Worm (Caenorhabditis elegans) whole organism, L1 larva: ENCODE results near the gene C49F5.6.

ENCODE experiments used
- C16A3.4 ChIP-seq: fragments of 150-350 bp; optimal IDR thresholded peaks from 2 replicates; lab custom pipeline; 2014; ENCODE audit warnings: missing biosample characterization, missing genetic modification characterization
- C34B4.2 ChIP-seq: sonication (generic microtip); optimal IDR thresholded peaks from 2 replicates; lab custom pipeline; 2017; ENCODE audit warnings: mild to moderate bottlenecking, missing genetic modification characterization, missing compliant biosample characterization
- aha-1 ChIP-seq: fragments of 150-350 bp; optimal IDR thresholded peaks from 2 replicates; lab custom pipeline; 2014; ENCODE audit warnings: missing biosample characterization, missing genetic modification characterization
- alr-1 ChIP-seq: fragments of 200-800 bp; sonication (Bioruptor generic); optimal IDR thresholded peaks from 2 replicates; lab custom pipeline; 2018; ENCODE audit warnings: borderline replicate concordance, mild to moderate bottlenecking, missing genetic modification characterization, missing compliant biosample characterization
- blmp-1 ChIP-seq: fragments of 150-350 bp; optimal IDR thresholded peaks from 2 replicates; lab custom pipeline; 2014; ENCODE audit warnings: missing biosample characterization, missing genetic modification characterization
- ceh-8 ChIP-seq: fragments of 200-800 bp; sonication (Bioruptor generic); optimal IDR thresholded peaks from 2 replicates; lab custom pipeline; 2018; ENCODE audit warnings: mild to moderate bottlenecking, missing genetic modification characterization, moderate library complexity, missing compliant biosample characterization
- ceh-88 ChIP-seq: fragments of 200-800 bp; sonication (Bioruptor generic); IDR thresholded peaks from 2 replicates; pipeline ENCODE4 v1.3.6; 2022; ENCODE audit warnings: missing genetic modification characterization, missing compliant biosample characterization
- efl-1 ChIP-seq, 4 experiments: fragments of 150-350 bp; optimal IDR thresholded peaks in 3 of 4; peaks in 1 of 4; 1 replicate in 1 of 4; 2 replicates in 3 of 4; lab custom pipeline; 2014; ENCODE audit warnings: missing biosample characterization in 2 of 4, missing genetic modification characterization in 2 of 4, missing genetic modification reagents in 2 of 4
- egl-27 ChIP-seq, 2 experiments: fragments of 150-350 bp in 1 of 2; sonication (generic microtip); optimal IDR thresholded peaks; 3 replicates each; lab custom pipeline; 2017 to 2018; ENCODE audit warnings: missing biosample characterization in 2 of 2, missing genetic modification characterization in 2 of 2, missing genetic modification reagents in 2 of 2
- elt-3 ChIP-seq, 6 experiments: fragments of 150-350 bp in 1 of 6; sonication (generic microtip); optimal IDR thresholded peaks; 2 replicates each; lab custom pipeline; 2017 to 2018; ENCODE audit warnings: missing biosample characterization in 6 of 6, missing genetic modification characterization in 6 of 6, inconsistent platforms in 1 of 6
- ets-5 ChIP-seq: fragments of 200-800 bp; sonication (Bioruptor generic); IDR thresholded peaks from 2 replicates; pipeline ENCODE4 v1.3.6; 2022; ENCODE audit warnings: missing genetic modification characterization, missing compliant biosample characterization
- fkh-8 ChIP-seq: sonication (generic microtip); optimal IDR thresholded peaks from 2 replicates; lab custom pipeline; 2016; ENCODE audit warnings: mild to moderate bottlenecking, missing genetic modification characterization, missing compliant biosample characterization
- grh-1 ChIP-seq: fragments of 200-800 bp; sonication (Bioruptor generic); IDR thresholded peaks from 2 replicates; pipeline ENCODE4 v1.3.6; 2022; ENCODE audit warnings: missing genetic modification reagents, missing genetic modification characterization, missing compliant biosample characterization
- hlh-4 ChIP-seq: sonication (generic microtip); optimal IDR thresholded peaks from 2 replicates; lab custom pipeline; 2016; ENCODE audit warnings: mild to moderate bottlenecking, missing genetic modification characterization, missing compliant biosample characterization
- hpl-2 ChIP-seq: fragments of 150-350 bp; optimal IDR thresholded peaks from 2 replicates; lab custom pipeline; 2014; ENCODE audit warnings: missing biosample characterization, missing genetic modification reagents, missing genetic modification characterization
- irx-1 ChIP-seq: sonication (generic microtip); optimal IDR thresholded peaks from 2 replicates; lab custom pipeline; 2016; ENCODE audit warnings: missing genetic modification characterization, missing compliant biosample characterization
- isw-1 ChIP-seq: fragments of 200-800 bp; sonication (Bioruptor generic); IDR thresholded peaks from 2 replicates; pipeline ENCODE4 v1.3.6; 2022; ENCODE audit warnings: missing genetic modification characterization, missing compliant biosample characterization
- jun-1 ChIP-seq: fragments of 150-350 bp; optimal IDR thresholded peaks from 2 replicates; lab custom pipeline; 2014; ENCODE audit warnings: missing biosample characterization, missing genetic modification reagents, missing genetic modification characterization
- lin-14 ChIP-seq: fragments of 200-800 bp; sonication (Bioruptor generic); optimal IDR thresholded peaks from 2 replicates; lab custom pipeline; 2018; ENCODE audit warnings: mild to moderate bottlenecking, missing genetic modification characterization, moderate library complexity, missing compliant biosample characterization
- lin-15B ChIP-seq: fragments of 150-350 bp; sonication (generic microtip); optimal IDR thresholded peaks from 3 replicates; lab custom pipeline; 2014; ENCODE audit warnings: missing biosample characterization, missing genetic modification characterization
- lin-35 ChIP-seq, 2 experiments: fragments of 150-350 bp; optimal IDR thresholded peaks; 2 replicates each; lab custom pipeline; 2014; ENCODE audit warnings: missing biosample characterization in 2 of 2, missing genetic modification characterization in 2 of 2, missing genetic modification reagents in 2 of 2
- lir-3 ChIP-seq: sonication (generic microtip); optimal IDR thresholded peaks from 2 replicates; lab custom pipeline; 2016; ENCODE audit warnings: mild to moderate bottlenecking, missing genetic modification characterization, moderate library complexity, missing compliant biosample characterization; ENCODE audit not compliant: poor library complexity
- lsy-2 ChIP-seq, 2 experiments: fragments of 150-350 bp; optimal IDR thresholded peaks; 2 replicates each; lab custom pipeline; 2014; ENCODE audit warnings: missing biosample characterization in 2 of 2, missing genetic modification characterization in 2 of 2
- nhr-12 ChIP-seq: sonication (generic microtip); optimal IDR thresholded peaks from 2 replicates; lab custom pipeline; 2017; ENCODE audit warnings: missing biosample characterization, missing genetic modification characterization
- nhr-19 ChIP-seq: fragments of 200-800 bp; sonication (Bioruptor generic); conservative IDR thresholded peaks from 2 replicates; pipeline ENCODE4 v1.3.6; 2022; ENCODE audit warnings: missing genetic modification characterization, missing compliant biosample characterization
- nhr-20 ChIP-seq: sonication (generic microtip); optimal IDR thresholded peaks from 2 replicates; lab custom pipeline; 2016; ENCODE audit warnings: mild to moderate bottlenecking, missing genetic modification characterization, missing compliant biosample characterization
- nhr-237 ChIP-seq: fragments of 150-350 bp; optimal IDR thresholded peaks from 2 replicates; lab custom pipeline; 2014; ENCODE audit warnings: missing biosample characterization, missing genetic modification characterization
- nhr-71 ChIP-seq: sonication (generic microtip); optimal IDR thresholded peaks from 2 replicates; lab custom pipeline; 2016; ENCODE audit warnings: mild to moderate bottlenecking, missing genetic modification characterization, moderate library complexity, missing compliant biosample characterization
- nhr-77 ChIP-seq: fragments of 150-350 bp; optimal IDR thresholded peaks from 2 replicates; lab custom pipeline; 2014; ENCODE audit warnings: missing biosample characterization, missing genetic modification characterization
- nhr-84 ChIP-seq: sonication (generic microtip); optimal IDR thresholded peaks from 2 replicates; lab custom pipeline; 2017; ENCODE audit warnings: missing biosample characterization, missing genetic modification characterization
- nhr-90 ChIP-seq: sonication (generic microtip); optimal IDR thresholded peaks from 2 replicates; lab custom pipeline; 2016; ENCODE audit warnings: mild to moderate bottlenecking, missing genetic modification characterization, missing compliant biosample characterization; ENCODE audit not compliant: poor library complexity
- pax-3 ChIP-seq: fragments of 200-800 bp; sonication (Bioruptor generic); optimal IDR thresholded peaks from 2 replicates; lab custom pipeline; 2018; ENCODE audit warnings: mild to moderate bottlenecking, missing genetic modification characterization, moderate library complexity, missing compliant biosample characterization
- pqm-1 ChIP-seq: sonication (generic microtip); optimal IDR thresholded peaks from 3 replicates; lab custom pipeline; 2017; ENCODE audit warnings: missing biosample characterization, missing genetic modification characterization
- skn-1 ChIP-seq: fragments of 150-350 bp; optimal IDR thresholded peaks from 2 replicates; lab custom pipeline; 2014; ENCODE audit warnings: missing biosample characterization, missing genetic modification characterization
- sox-4 ChIP-seq: sonication (generic microtip); optimal IDR thresholded peaks from 2 replicates; lab custom pipeline; 2016; ENCODE audit warnings: missing genetic modification characterization, missing compliant biosample characterization
- sptf-1 ChIP-seq: fragments of 150-350 bp; optimal IDR thresholded peaks from 2 replicates; lab custom pipeline; 2014; ENCODE audit warnings: missing biosample characterization, missing genetic modification characterization
- sup-37 ChIP-seq: fragments of 200-800 bp; sonication (Bioruptor generic); optimal IDR thresholded peaks from 2 replicates; lab custom pipeline; 2018; ENCODE audit warnings: mild to moderate bottlenecking, missing genetic modification characterization, missing compliant biosample characterization
- tbx-2 ChIP-seq: sonication (generic microtip); optimal IDR thresholded peaks from 2 replicates; lab custom pipeline; 2016; ENCODE audit warnings: missing genetic modification characterization, missing compliant biosample characterization
- tlp-1 ChIP-seq: fragments of 150-350 bp; optimal IDR thresholded peaks from 2 replicates; lab custom pipeline; 2014; ENCODE audit warnings: missing biosample characterization, missing genetic modification characterization
- unc-30 ChIP-seq: sonication (generic microtip); optimal IDR thresholded peaks from 2 replicates; lab custom pipeline; 2017; ENCODE audit warnings: missing biosample characterization, missing genetic modification characterization
- unc-86 ChIP-seq: sonication (generic microtip); optimal IDR thresholded peaks from 2 replicates; lab custom pipeline; 2016; ENCODE audit warnings: missing genetic modification characterization, missing compliant biosample characterization
- xbp-1 ChIP-seq: sonication (generic microtip); optimal IDR thresholded peaks from 2 replicates; lab custom pipeline; 2016; ENCODE audit warnings: missing genetic modification characterization, missing compliant biosample characterization
- zag-1 ChIP-seq: fragments of 150-350 bp; optimal IDR thresholded peaks from 2 replicates; lab custom pipeline; 2014; ENCODE audit warnings: missing biosample characterization, missing genetic modification characterization
- zip-4 ChIP-seq: fragments of 200-800 bp; sonication (Bioruptor generic); optimal IDR thresholded peaks from 2 replicates; lab custom pipeline; 2018; ENCODE audit warnings: mild to moderate bottlenecking, missing genetic modification characterization, moderate library complexity, missing compliant biosample characterization
- ztf-11 ChIP-seq, 2 experiments: sonication (generic microtip); optimal IDR thresholded peaks; 2 replicates each; lab custom pipeline; 2016 to 2017; ENCODE audit warnings: missing genetic modification characterization in 2 of 2, missing biosample characterization in 1 of 2, missing compliant biosample characterization in 1 of 2

Gene C49F5.6

DNA sequence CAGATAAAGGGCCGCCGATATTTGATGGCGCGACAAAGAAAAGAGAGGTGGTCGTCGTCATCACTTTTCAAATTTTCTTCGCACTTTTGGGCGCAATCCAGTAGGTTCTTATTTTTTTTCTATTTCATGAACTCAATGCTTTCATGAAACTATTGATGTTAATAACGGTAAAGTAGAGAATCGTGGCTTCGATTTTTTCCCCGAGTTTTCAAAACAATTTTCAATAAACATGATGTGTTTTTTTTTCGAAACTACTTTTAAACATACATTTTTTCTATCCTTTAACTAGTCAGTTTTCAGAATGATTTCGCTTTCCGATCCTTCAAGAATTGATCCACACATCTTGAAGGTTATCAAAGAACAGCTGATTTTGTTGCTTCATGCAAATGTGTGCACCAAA is 2.2 kb upstream of the C49F5.6 start, which contains the start of gene C49F5.5:
Gene C49F5.5, plus strand, starts transcription at position 301 of the 400 bp plus-strand sequence.
- TF ChIP-seq ztf-11 (tag; optimal IDR thresholded peaks at IDR 0.05; lab: Kevin White, UChicago): no peak
- TF ChIP-seq elt-3 (tag; optimal IDR thresholded peaks at IDR 0.05; lab: Kevin White, UChicago): no peak
- TF ChIP-seq ets-5 (GFP tag; lab: Robert Waterston, UW): no peak
- TF ChIP-seq tlp-1 (tag; lab: Kevin White, UChicago): no peak
- no peak for TF ChIP-seq alr-1
- TF ChIP-seq hlh-4 (tag; lab: Kevin White, UChicago): no peak
- TF ChIP-seq lin-35 (GFP tag; optimal IDR thresholded peaks at IDR 0.05; lab: Kevin White, UChicago): no peak
- TF ChIP-seq irx-1: no peak
- TF ChIP-seq unc-86: no peak
- TF ChIP-seq sox-4 (tag; lab: Kevin White, UChicago): no peak
- TF ChIP-seq sup-37 (GFP tag; lab: Kevin White, UChicago): no peak
- no peak for TF ChIP-seq egl-27 (tag; optimal IDR thresholded peaks at IDR 0.05; lab: Kevin White, UChicago)
- TF ChIP-seq zip-4 (GFP tag; lab: Kevin White, UChicago): no peak
- TF ChIP-seq aha-1 (tag; lab: Kevin White, UChicago): no peak
- no peak for TF ChIP-seq blmp-1
- no peak for TF ChIP-seq skn-1 (tag; lab: Kevin White, UChicago)
- TF ChIP-seq hpl-2: no peak
- no peak for TF ChIP-seq nhr-77 (tag; lab: Kevin White, UChicago)

ce11 chrX:11992246-11992645 is 4.1 kb downstream of the C49F5.6 start:
- TF ChIP-seq ztf-11 (tag; optimal IDR thresholded peaks at IDR 0.05; lab: Kevin White, UChicago) (no peak), ceh-8 (no peak), nhr-12 (tag; lab: Kevin White, UChicago) (no peak), ceh-88 (GFP tag; lab: Robert Waterston, UW) (no peak), lsy-2 (tag; optimal IDR thresholded peaks at IDR 0.05; lab: Kevin White, UChicago) (no peak), nhr-90 (no peak), pax-3 (no peak)

ce11 chrX:11992778-11993177 is 4.7 kb downstream of the C49F5.6 start:
- TF ChIP-seq elt-3 (tag; optimal IDR thresholded peaks at IDR 0.05; lab: Kevin White, UChicago) (peak in 1 of 6 experiments; percentile 38), sptf-1 (tag; lab: Kevin White, UChicago) (no peak), efl-1 (optimal IDR thresholded peaks at IDR 0.05; lab: Kevin White, UChicago) (no peak), efl-1 (GFP tag; optimal IDR thresholded peaks at IDR 0.05 in 1 of 2; lab: Kevin White, UChicago) (peak in 1 of 2 experiments; percentile 38), lin-15B (tag; lab: Kevin White, UChicago) (no peak), blmp-1 (peak; percentile 45)

DNA sequence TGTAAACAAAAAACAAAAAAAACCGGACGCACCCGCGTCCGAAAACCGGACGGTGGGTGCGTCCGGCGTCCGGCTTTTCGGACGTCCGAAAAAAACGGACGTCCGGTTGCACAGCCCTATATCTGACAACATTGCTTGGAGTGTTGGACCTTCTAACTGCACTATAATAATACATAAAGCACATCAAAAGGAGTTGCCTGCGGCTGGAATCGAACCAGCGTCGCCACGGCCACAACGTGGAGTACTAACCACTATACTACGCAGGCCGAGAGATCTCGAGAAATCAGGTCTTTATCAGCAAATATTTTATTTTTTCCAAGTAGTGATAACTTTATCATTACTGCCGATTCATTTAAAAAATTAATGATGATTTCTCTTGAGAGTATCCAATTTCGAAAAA is 5.2 kb downstream of the C49F5.6 start:
- no peak for TF ChIP-seq nhr-84
- TF ChIP-seq fkh-8: no peak
- peak; percentile 31 for TF ChIP-seq nhr-90
- TF ChIP-seq lin-35 (GFP tag; optimal IDR thresholded peaks at IDR 0.05; lab: Kevin White, UChicago): peak in 1 of 2 experiments; percentile 4

ce11 chrX:11994484-11994883 is 6.4 kb downstream of the C49F5.6 start, which contains the start of gene C49F5.7:
TSS of gene C49F5.7 (plus strand) at chrX:11994784.
- TF ChIP-seq grh-1 (GFP tag; lab: Robert Waterston, UW) (no peak), unc-30 (tag; lab: Kevin White, UChicago) (no peak), zag-1 (no peak), alr-1 (no peak), fkh-8 (no peak), nhr-90 (no peak), C34B4.2 (tag; lab: Kevin White, UChicago) (no peak), lin-14 (GFP tag; lab: Kevin White, UChicago) (peak; percentile 33), tbx-2 (no peak), nhr-20 (peak; percentile 18), nhr-237 (tag; lab: Kevin White, UChicago) (no peak), nhr-71 (peak; percentile 4), jun-1 (tag; lab: Kevin White, UChicago) (no peak), nhr-19 (GFP tag; lab: Robert Waterston, UW) (no peak), nhr-12 (tag; lab: Kevin White, UChicago) (no peak), C16A3.4 (tag; lab: Kevin White, UChicago) (no peak), pqm-1 (tag; lab: Kevin White, UChicago) (no peak), sptf-1 (tag; lab: Kevin White, UChicago) (no peak), skn-1 (tag; lab: Kevin White, UChicago) (no peak), lir-3 (tag; lab: Kevin White, UChicago) (no peak), ceh-8 (no peak), blmp-1 (peak; percentile 17), xbp-1 (tag; lab: Kevin White, UChicago) (no peak), ceh-88 (GFP tag; lab: Robert Waterston, UW) (no peak), isw-1 (GFP tag; lab: Robert Waterston, UW) (no peak)
